Worm (Caenorhabditis elegans) whole organism, young adult: ENCODE results near the gene csn-5.

Source experiments
- B0261.1 ChIP-seq: sonication (generic microtip); optimal IDR thresholded peaks from 2 replicates; lab custom pipeline; 2016; ENCODE audit warnings: mild to moderate bottlenecking, missing genetic modification characterization, moderate library complexity, missing compliant biosample characterization
- C17E4.6 ChIP-seq: fragments of 200-800 bp; sonication (Bioruptor generic); IDR thresholded peaks from 2 replicates; pipeline ENCODE4 v1.3.6; 2022; ENCODE audit warnings: missing genetic modification reagents, missing genetic modification characterization, missing compliant biosample characterization
- D2030.7 ChIP-seq: fragments of 200-800 bp; sonication (Bioruptor generic); IDR thresholded peaks from 2 replicates; pipeline ENCODE4 v1.3.6; 2022; ENCODE audit warnings: missing genetic modification reagents, missing genetic modification characterization, missing compliant biosample characterization
- F23B12.7 ChIP-seq: sonication (generic microtip); optimal IDR thresholded peaks from 2 replicates; lab custom pipeline; 2017; ENCODE audit warnings: missing genetic modification characterization, mild to moderate bottlenecking, missing compliant biosample characterization, antibody characterized with exemption, moderate library complexity; ENCODE audit not compliant: insufficient read depth
- F33H1.4 ChIP-seq: fragments of 200-800 bp; sonication (Bioruptor generic); IDR thresholded peaks from 2 replicates; pipeline ENCODE4 v1.3.6; 2022; ENCODE audit warnings: missing genetic modification reagents, missing genetic modification characterization, missing compliant biosample characterization
- F37B4.10 ChIP-seq: fragments of 200-800 bp; sonication (Bioruptor generic); IDR thresholded peaks from 2 replicates; pipeline ENCODE4 v1.3.6; 2022; ENCODE audit warnings: missing genetic modification characterization, missing compliant biosample characterization
- F39B2.1 ChIP-seq: fragments of 200-800 bp; sonication (Bioruptor generic); IDR thresholded peaks from 2 replicates; pipeline ENCODE4 v1.3.6; 2022; ENCODE audit warnings: missing genetic modification reagents, missing genetic modification characterization, missing compliant biosample characterization
- F57A8.1 ChIP-seq: fragments of 200-800 bp; sonication (Bioruptor generic); optimal IDR thresholded peaks from 2 replicates; lab custom pipeline; 2018; ENCODE audit warnings: mild to moderate bottlenecking, missing genetic modification characterization, moderate library complexity, missing compliant biosample characterization
- K11D2.4 ChIP-seq: fragments of 200-800 bp; sonication (Bioruptor generic); IDR thresholded peaks from 2 replicates; pipeline ENCODE4 v1.3.6; 2022; ENCODE audit warnings: missing genetic modification reagents, missing genetic modification characterization, missing compliant biosample characterization
- T26A5.8 ChIP-seq: sonication (generic microtip); optimal IDR thresholded peaks from 2 replicates; lab custom pipeline; 2016; ENCODE audit warnings: missing genetic modification characterization, missing compliant biosample characterization
- Y56A3A.18 ChIP-seq: fragments of 200-800 bp; sonication (Bioruptor generic); IDR thresholded peaks from 2 replicates; pipeline ENCODE4 v1.3.6; 2022; ENCODE audit warnings: missing genetic modification reagents, missing genetic modification characterization, missing compliant biosample characterization
- Y95B8A.8 ChIP-seq: fragments of 200-800 bp; sonication (Bioruptor generic); IDR thresholded peaks from 2 replicates; pipeline ENCODE4 v1.3.6; 2022; ENCODE audit warnings: missing genetic modification reagents, missing genetic modification characterization, missing compliant biosample characterization
- ZK185.1 ChIP-seq: sonication (generic microtip); optimal IDR thresholded peaks from 2 replicates; lab custom pipeline; 2016; ENCODE audit warnings: mild to moderate bottlenecking, missing genetic modification characterization, missing compliant biosample characterization; ENCODE audit not compliant: poor library complexity, severe bottlenecking
- aptf-2 ChIP-seq: fragments of 200-800 bp; sonication (Bioruptor generic); conservative IDR thresholded peaks from 2 replicates; pipeline ENCODE4 v1.3.6; 2022; ENCODE audit warnings: missing genetic modification reagents, missing genetic modification characterization, missing compliant biosample characterization
- attf-5 ChIP-seq: fragments of 200-800 bp; sonication (Bioruptor generic); optimal IDR thresholded peaks from 2 replicates; lab custom pipeline; 2018; ENCODE audit warnings: mild to moderate bottlenecking, missing genetic modification characterization, missing compliant biosample characterization
- bed-1 ChIP-seq: fragments of 200-800 bp; sonication (Bioruptor generic); IDR thresholded peaks from 2 replicates; pipeline ENCODE4 v1.3.6; 2022; ENCODE audit warnings: missing genetic modification reagents, missing genetic modification characterization, missing compliant biosample characterization
- bed-2 ChIP-seq: fragments of 200-800 bp; sonication (Bioruptor generic); IDR thresholded peaks from 2 replicates; pipeline ENCODE4 v1.3.6; 2022; ENCODE audit warnings: missing genetic modification reagents, missing genetic modification characterization, missing compliant biosample characterization
- ceh-40 ChIP-seq: fragments of 200-800 bp; sonication (Bioruptor generic); IDR thresholded peaks from 2 replicates; pipeline ENCODE4 v1.3.6; 2022; ENCODE audit warnings: missing genetic modification characterization, missing compliant biosample characterization
- ceh-58 ChIP-seq: fragments of 200-800 bp; sonication (Bioruptor generic); IDR thresholded peaks from 2 replicates; pipeline ENCODE4 v1.3.6; 2022; ENCODE audit warnings: missing genetic modification characterization, missing compliant biosample characterization
- ceh-79 ChIP-seq: sonication (generic microtip); optimal IDR thresholded peaks from 2 replicates; lab custom pipeline; 2017; ENCODE audit warnings: mild to moderate bottlenecking, missing genetic modification characterization, missing compliant biosample characterization
- ceh-91 ChIP-seq: fragments of 200-800 bp; sonication (Bioruptor generic); IDR thresholded peaks from 2 replicates; pipeline ENCODE4 v1.3.6; 2022; ENCODE audit warnings: missing genetic modification reagents, missing genetic modification characterization, missing compliant biosample characterization
- efl-1 ChIP-seq: fragments of 150-350 bp; optimal IDR thresholded peaks from 2 replicates; lab custom pipeline; 2014; ENCODE audit warnings: missing biosample characterization, missing genetic modification reagents, missing genetic modification characterization
- ekl-4 ChIP-seq: fragments of 200-800 bp; sonication (Bioruptor generic); IDR thresholded peaks from 2 replicates; pipeline ENCODE4 v1.3.6; 2022; ENCODE audit warnings: missing genetic modification reagents, missing genetic modification characterization, missing compliant biosample characterization
- gei-17 ChIP-seq: fragments of 200-800 bp; sonication (Bioruptor generic); optimal IDR thresholded peaks from 2 replicates; lab custom pipeline; 2018; ENCODE audit warnings: mild to moderate bottlenecking, missing genetic modification characterization, missing compliant biosample characterization
- hmg-1.2 ChIP-seq: fragments of 200-800 bp; sonication (Bioruptor generic); IDR thresholded peaks from 2 replicates; pipeline ENCODE4 v1.3.6; 2022; ENCODE audit warnings: missing genetic modification reagents, missing genetic modification characterization, missing compliant biosample characterization
- hmg-20 ChIP-seq: fragments of 200-800 bp; sonication (Bioruptor generic); IDR thresholded peaks from 2 replicates; pipeline ENCODE4 v1.3.6; 2022; ENCODE audit warnings: missing genetic modification reagents, missing genetic modification characterization, missing compliant biosample characterization
- hrde-1 ChIP-seq: sonication (generic microtip); optimal IDR thresholded peaks from 2 replicates; lab custom pipeline; 2016; ENCODE audit warnings: missing genetic modification characterization, mild to moderate bottlenecking, missing compliant biosample characterization, moderate library complexity, missing genotype, missing genetic modification reagents, borderline replicate concordance
- lag-1 ChIP-seq: fragments of 200-800 bp; sonication (Bioruptor generic); IDR thresholded peaks from 2 replicates; pipeline ENCODE4 v1.3.6; 2022; ENCODE audit warnings: missing genetic modification reagents, missing genetic modification characterization, missing compliant biosample characterization
- let-526 ChIP-seq: fragments of 200-800 bp; sonication (Bioruptor generic); IDR thresholded peaks from 2 replicates; pipeline ENCODE4 v1.3.6; 2022; ENCODE audit warnings: missing genetic modification reagents, missing genetic modification characterization, missing compliant biosample characterization
- lin-40 ChIP-seq: sonication (generic microtip); optimal IDR thresholded peaks from 2 replicates; lab custom pipeline; 2016; ENCODE audit warnings: missing genetic modification characterization, mild to moderate bottlenecking, missing compliant biosample characterization, missing genotype, missing genetic modification reagents
- lir-1 ChIP-seq: fragments of 200-800 bp; sonication (Bioruptor generic); conservative IDR thresholded peaks from 2 replicates; pipeline ENCODE4 v1.3.6; 2022; ENCODE audit warnings: missing genetic modification reagents, missing genetic modification characterization, missing compliant biosample characterization
- lsy-27 ChIP-seq: sonication (generic microtip); optimal IDR thresholded peaks from 2 replicates; lab custom pipeline; 2017; ENCODE audit warnings: missing genetic modification characterization, mild to moderate bottlenecking, missing compliant biosample characterization, antibody characterized with exemption, missing genotype, borderline replicate concordance; ENCODE audit not compliant: insufficient read depth
- madf-3 ChIP-seq: fragments of 200-800 bp; sonication (Bioruptor generic); IDR thresholded peaks from 2 replicates; pipeline ENCODE4 v1.3.6; 2022; ENCODE audit warnings: missing genetic modification reagents, missing genetic modification characterization, missing compliant biosample characterization
- madf-8 ChIP-seq: fragments of 200-800 bp; sonication (Bioruptor generic); conservative IDR thresholded peaks from 2 replicates; pipeline ENCODE4 v1.3.6; 2022; ENCODE audit warnings: missing genetic modification reagents, missing genetic modification characterization, missing compliant biosample characterization
- mcd-1 ChIP-seq: fragments of 200-800 bp; sonication (Bioruptor generic); IDR thresholded peaks from 2 replicates; pipeline ENCODE4 v1.3.6; 2022; ENCODE audit warnings: missing genetic modification reagents, missing genetic modification characterization, missing compliant biosample characterization
- mes-4 ChIP-seq: sonication (generic microtip); optimal IDR thresholded peaks from 2 replicates; lab custom pipeline; 2016; ENCODE audit warnings: missing genotype, missing genetic modification characterization, missing compliant biosample characterization
- nfya-2 ChIP-seq: fragments of 200-800 bp; sonication (Bioruptor generic); IDR thresholded peaks from 2 replicates; pipeline ENCODE4 v1.3.6; 2022; ENCODE audit warnings: missing genetic modification reagents, missing genetic modification characterization, missing compliant biosample characterization
- nhr-120 ChIP-seq: fragments of 200-800 bp; sonication (Bioruptor generic); IDR thresholded peaks from 2 replicates; pipeline ENCODE4 v1.3.6; 2022; ENCODE audit warnings: missing genetic modification characterization, missing compliant biosample characterization
- nhr-80 ChIP-seq: sonication (generic microtip); optimal IDR thresholded peaks from 2 replicates; lab custom pipeline; 2016; ENCODE audit warnings: missing genetic modification characterization, missing compliant biosample characterization
- nhr-90 ChIP-seq: sonication (generic microtip); optimal IDR thresholded peaks from 2 replicates; lab custom pipeline; 2016; ENCODE audit warnings: missing genotype, mild to moderate bottlenecking, missing genetic modification characterization, missing compliant biosample characterization
- pbrm-1 ChIP-seq: fragments of 200-800 bp; sonication (Bioruptor generic); IDR thresholded peaks from 2 replicates; pipeline ENCODE4 v1.3.6; 2022; ENCODE audit warnings: missing genetic modification reagents, missing genetic modification characterization, missing compliant biosample characterization
- repo-1 ChIP-seq: sonication (generic microtip); optimal IDR thresholded peaks from 2 replicates; lab custom pipeline; 2017; ENCODE audit warnings: mild to moderate bottlenecking, missing genetic modification characterization, missing compliant biosample characterization
- snpc-1.3 ChIP-seq: sonication (generic microtip); optimal IDR thresholded peaks from 2 replicates; lab custom pipeline; 2017; ENCODE audit warnings: missing genetic modification characterization, mild to moderate bottlenecking, missing compliant biosample characterization, antibody characterized with exemption, moderate library complexity, missing genotype, missing genetic modification reagents; ENCODE audit not compliant: insufficient read depth
- somi-1 ChIP-seq: fragments of 200-800 bp; sonication (Bioruptor generic); optimal IDR thresholded peaks from 2 replicates; lab custom pipeline; 2018; ENCODE audit warnings: mild to moderate bottlenecking, missing genetic modification characterization, missing compliant biosample characterization
- sptf-2 ChIP-seq: fragments of 200-800 bp; sonication (Bioruptor generic); optimal IDR thresholded peaks from 2 replicates; lab custom pipeline; 2018; ENCODE audit warnings: mild to moderate bottlenecking, missing genetic modification characterization, missing compliant biosample characterization
- zfh-2 ChIP-seq: fragments of 200-800 bp; sonication (Bioruptor generic); conservative IDR thresholded peaks from 2 replicates; pipeline ENCODE4 v1.3.6; 2022; ENCODE audit warnings: missing genetic modification reagents, missing genetic modification characterization, missing compliant biosample characterization
- zim-3 ChIP-seq: sonication (generic microtip); optimal IDR thresholded peaks from 2 replicates; lab custom pipeline; 2017; ENCODE audit warnings: mild to moderate bottlenecking, missing genetic modification characterization, moderate library complexity, missing compliant biosample characterization

Gene csn-5

ce11 chrIV:5605225-5605624 lies 44.1 kb upstream of the csn-5 start:
- TF ChIP-seq lag-1 (GFP tag; lab: Robert Waterston, UW) (no peak), somi-1 (GFP tag; lab: Kevin White, UChicago) (no peak), lir-1 (GFP tag; lab: Robert Waterston, UW) (0 out of 2 replicates have a peak, but pooled peaks have one; percentile 33), ekl-4 (GFP tag; lab: Robert Waterston, UW) (peak; percentile 43; the same call in 1 of the 2 replicates), B0261.1 (tag; lab: Kevin White, UChicago) (no peak)

- no peak for TF ChIP-seq D2030.7 (GFP tag; lab: Robert Waterston, UW)
- peak; percentile 94 for TF ChIP-seq zfh-2 (GFP tag; lab: Robert Waterston, UW)
- TF ChIP-seq bed-1 (GFP tag; lab: Robert Waterston, UW) = no peak
- peak; percentile 70; the same call in 1 of the 2 replicates for TF ChIP-seq K11D2.4
- TF ChIP-seq gei-17 (GFP tag; lab: Kevin White, UChicago) = no peak
- TF ChIP-seq zim-3 (tag; lab: Kevin White, UChicago) = no peak
- no peak for TF ChIP-seq F39B2.1 (GFP tag; lab: Robert Waterston, UW)
- TF ChIP-seq aptf-2 (GFP tag; lab: Robert Waterston, UW) = no peak
- TF ChIP-seq C17E4.6 (GFP tag; lab: Robert Waterston, UW) = no peak
- TF ChIP-seq ceh-40 = no peak
- 0 out of 2 replicates have a peak, but pooled peaks have one; percentile 41 for TF ChIP-seq pbrm-1
- peak; percentile 1 for TF ChIP-seq F23B12.7 (tag; lab: Kevin White, UChicago)
- no peak for TF ChIP-seq Y56A3A.18 (GFP tag; lab: Robert Waterston, UW)
- TF ChIP-seq efl-1 = no peak
- TF ChIP-seq sptf-2 (GFP tag; lab: Kevin White, UChicago) = no peak
- TF ChIP-seq ceh-58 (GFP tag; lab: Robert Waterston, UW) = no peak
- no peak for TF ChIP-seq ceh-79 (tag; lab: Kevin White, UChicago)
- no peak for TF ChIP-seq madf-3 (GFP tag; lab: Robert Waterston, UW)
- no peak for TF ChIP-seq F57A8.1 (GFP tag; lab: Kevin White, UChicago)
- TF ChIP-seq lsy-27 = no peak
- TF ChIP-seq bed-2 (GFP tag; lab: Robert Waterston, UW) = no peak
- TF ChIP-seq hrde-1 = no peak
- TF ChIP-seq attf-5 (GFP tag; lab: Kevin White, UChicago) = peak; percentile 76
- TF ChIP-seq let-526 = peak; percentile 60; the same call in 1 of the 2 replicates
- TF ChIP-seq madf-8 (GFP tag; lab: Robert Waterston, UW) = no peak
- TF ChIP-seq nhr-80 (tag; lab: Kevin White, UChicago) = peak; percentile 6
- TF ChIP-seq nfya-2 (GFP tag; lab: Robert Waterston, UW) = no peak
- no peak for TF ChIP-seq mes-4 (tag; lab: Kevin White, UChicago)
- TF ChIP-seq ceh-91 (GFP tag; lab: Robert Waterston, UW) = no peak
- TF ChIP-seq somi-1 (GFP tag; lab: Kevin White, UChicago) = peak; percentile 92
- TF ChIP-seq snpc-1.3 (tag; lab: Kevin White, UChicago) = no peak
- TF ChIP-seq Y95B8A.8 (GFP tag; lab: Robert Waterston, UW) = no peak
- TF ChIP-seq F33H1.4 (GFP tag; lab: Robert Waterston, UW) = no peak
- TF ChIP-seq hmg-20 (GFP tag; lab: Robert Waterston, UW) = no peak
- no peak for TF ChIP-seq F37B4.10
- peak; percentile 18; the same call in 1 of the 2 replicates for TF ChIP-seq mcd-1 (GFP tag; lab: Robert Waterston, UW)
- no peak for TF ChIP-seq ZK185.1 (tag; lab: Kevin White, UChicago)
- TF ChIP-seq nhr-90 (tag; lab: Kevin White, UChicago) = no peak
- TF ChIP-seq lin-40 (tag; lab: Kevin White, UChicago) = peak; percentile 54
- peak; percentile 49; the same call in 1 of the 2 replicates for TF ChIP-seq hmg-1.2 (GFP tag; lab: Robert Waterston, UW)
- TF ChIP-seq T26A5.8 (tag; lab: Kevin White, UChicago) = no peak
- no peak for TF ChIP-seq nhr-120
- TF ChIP-seq repo-1 = no peak
Measured at ce11 chrIV:5607343-5607742, 42.0 kb upstream of the csn-5 start.
